Worm (Caenorhabditis elegans) whole organism, late embryonic: ENCODE data around the gene cap-1.

Experiments used
- C08G9.2 ChIP-seq: sonication (generic microtip); optimal IDR thresholded peaks from 2 replicates; lab custom pipeline; 2016; ENCODE audit warnings: mild to moderate bottlenecking, missing genetic modification characterization, moderate library complexity, missing compliant biosample characterization
- C38D4.7 ChIP-seq: fragments of 200-800 bp; sonication (Bioruptor generic); optimal IDR thresholded peaks from 2 replicates; lab custom pipeline; 2018; ENCODE audit warnings: mild to moderate bottlenecking, missing genetic modification characterization, moderate library complexity, missing compliant biosample characterization
- F13H6.1 ChIP-seq: sonication (generic microtip); optimal IDR thresholded peaks from 2 replicates; lab custom pipeline; 2016; ENCODE audit warnings: missing genetic modification characterization, missing compliant biosample characterization
- K02D7.2 ChIP-seq: sonication (generic microtip); optimal IDR thresholded peaks from 2 replicates; lab custom pipeline; 2017; ENCODE audit warnings: mild to moderate bottlenecking, missing genetic modification characterization, missing compliant biosample characterization
- K09A11.1 ChIP-seq: sonication (generic microtip); optimal IDR thresholded peaks from 2 replicates; lab custom pipeline; 2017; ENCODE audit warnings: antibody characterized with exemption, mild to moderate bottlenecking, missing genetic modification characterization, missing compliant biosample characterization; ENCODE audit not compliant: insufficient read depth
- T23F11.4 ChIP-seq: fragments of 200-800 bp; sonication (Bioruptor generic); optimal IDR thresholded peaks from 2 replicates; lab custom pipeline; 2018; ENCODE audit warnings: mild to moderate bottlenecking, missing genetic modification characterization, missing compliant biosample characterization
- Y22D7AL.16 ChIP-seq: sonication (generic microtip); optimal IDR thresholded peaks from 2 replicates; lab custom pipeline; 2016; ENCODE audit warnings: missing genetic modification characterization, missing compliant biosample characterization
- ama-1 ChIP-seq: fragments of 150-350 bp; optimal IDR thresholded peaks from 2 replicates; lab custom pipeline; 2014
- ceh-14 ChIP-seq: sonication (generic microtip); optimal IDR thresholded peaks from 2 replicates; lab custom pipeline; 2016; ENCODE audit warnings: missing genotype, missing genetic modification characterization, missing compliant biosample characterization
- ceh-18 ChIP-seq: sonication (generic microtip); optimal IDR thresholded peaks from 2 replicates; lab custom pipeline; 2016; ENCODE audit warnings: missing genetic modification characterization, missing compliant biosample characterization
- ceh-22 ChIP-seq: sonication (generic microtip); optimal IDR thresholded peaks from 2 replicates; lab custom pipeline; 2017; ENCODE audit warnings: missing biosample characterization, missing genetic modification characterization
- ceh-24 ChIP-seq: sonication (generic microtip); optimal IDR thresholded peaks from 2 replicates; lab custom pipeline; 2016; ENCODE audit warnings: mild to moderate bottlenecking, missing genetic modification characterization, missing compliant biosample characterization
- ceh-30 ChIP-seq: fragments of 150-350 bp; optimal IDR thresholded peaks from 2 replicates; lab custom pipeline; 2014; ENCODE audit warnings: missing biosample characterization, missing genetic modification characterization
- ceh-31 ChIP-seq: sonication (generic microtip); optimal IDR thresholded peaks from 2 replicates; lab custom pipeline; 2016; ENCODE audit warnings: missing genetic modification characterization, missing compliant biosample characterization
- ceh-34 ChIP-seq: sonication (generic microtip); optimal IDR thresholded peaks from 2 replicates; lab custom pipeline; 2016; ENCODE audit warnings: mild to moderate bottlenecking, missing genetic modification characterization, missing compliant biosample characterization
- ceh-45 ChIP-seq: fragments of 200-800 bp; sonication (Bioruptor generic); IDR thresholded peaks from 2 replicates; pipeline ENCODE4 v1.3.6; 2022; ENCODE audit warnings: missing genetic modification reagents, missing genetic modification characterization, missing compliant biosample characterization
- ceh-48 ChIP-seq: sonication (generic microtip); optimal IDR thresholded peaks from 2 replicates; lab custom pipeline; 2016; ENCODE audit warnings: missing genetic modification characterization, inconsistent platforms, missing compliant biosample characterization
- ceh-6 ChIP-seq: fragments of 200-800 bp; sonication (Bioruptor generic); optimal IDR thresholded peaks from 2 replicates; lab custom pipeline; 2018; ENCODE audit warnings: mild to moderate bottlenecking, missing genetic modification characterization, missing compliant biosample characterization
- che-1 ChIP-seq: sonication (generic microtip); optimal IDR thresholded peaks from 2 replicates; lab custom pipeline; 2016; ENCODE audit warnings: mild to moderate bottlenecking, missing genetic modification characterization, missing compliant biosample characterization
- dmd-4 ChIP-seq: sonication (generic microtip); optimal IDR thresholded peaks from 2 replicates; lab custom pipeline; 2016; ENCODE audit warnings: borderline replicate concordance, missing genetic modification characterization, missing compliant biosample characterization
- dve-1 ChIP-seq: sonication (generic microtip); optimal IDR thresholded peaks from 2 replicates; lab custom pipeline; 2017; ENCODE audit warnings: antibody characterized with exemption, mild to moderate bottlenecking, missing genetic modification characterization, missing compliant biosample characterization
- elt-4 ChIP-seq: sonication (generic microtip); optimal IDR thresholded peaks from 2 replicates; lab custom pipeline; 2016; ENCODE audit warnings: missing genetic modification characterization, missing compliant biosample characterization
- ets-4 ChIP-seq: sonication (generic microtip); optimal IDR thresholded peaks from 2 replicates; lab custom pipeline; 2016; ENCODE audit warnings: missing genetic modification characterization, missing compliant biosample characterization
- fkh-6 ChIP-seq: sonication (generic microtip); optimal IDR thresholded peaks from 2 replicates; lab custom pipeline; 2016; ENCODE audit warnings: missing genetic modification characterization, missing compliant biosample characterization
- hlh-13 ChIP-seq: fragments of 200-800 bp; sonication (Bioruptor generic); optimal IDR thresholded peaks from 2 replicates; lab custom pipeline; 2018; ENCODE audit warnings: mild to moderate bottlenecking, missing genetic modification characterization, missing compliant biosample characterization
- hlh-30 ChIP-seq: sonication (generic microtip); optimal IDR thresholded peaks from 2 replicates; lab custom pipeline; 2017; ENCODE audit warnings: antibody characterized with exemption, missing genetic modification characterization, missing compliant biosample characterization; ENCODE audit not compliant: insufficient read depth
- hlh-8 ChIP-seq: sonication (generic microtip); optimal IDR thresholded peaks from 2 replicates; lab custom pipeline; 2016; ENCODE audit warnings: missing genotype, missing genetic modification characterization, missing compliant biosample characterization
- lim-6 ChIP-seq: sonication (generic microtip); optimal IDR thresholded peaks from 2 replicates; lab custom pipeline; 2016; ENCODE audit warnings: missing genetic modification characterization, missing compliant biosample characterization
- lin-11 ChIP-seq: fragments of 200-800 bp; sonication (Bioruptor generic); optimal IDR thresholded peaks from 2 replicates; lab custom pipeline; 2018; ENCODE audit warnings: mild to moderate bottlenecking, missing genetic modification characterization, missing compliant biosample characterization
- madf-2 ChIP-seq: sonication (generic microtip); optimal IDR thresholded peaks from 2 replicates; lab custom pipeline; 2017; ENCODE audit warnings: missing genetic modification characterization, missing compliant biosample characterization
- mec-3 ChIP-seq: sonication (generic microtip); optimal IDR thresholded peaks from 2 replicates; lab custom pipeline; 2016; ENCODE audit warnings: borderline replicate concordance, missing genetic modification characterization, missing compliant biosample characterization
- nfya-1 ChIP-seq: sonication (generic microtip); optimal IDR thresholded peaks from 2 replicates; lab custom pipeline; 2017; ENCODE audit warnings: missing genetic modification characterization, mild to moderate bottlenecking, missing compliant biosample characterization, antibody characterized with exemption, moderate library complexity
- nhr-11 ChIP-seq: fragments of 150-350 bp; optimal IDR thresholded peaks from 2 replicates; lab custom pipeline; 2014; ENCODE audit warnings: missing biosample characterization, missing genetic modification characterization
- nhr-232 ChIP-seq: sonication (generic microtip); optimal IDR thresholded peaks from 2 replicates; lab custom pipeline; 2016; ENCODE audit warnings: missing genetic modification characterization, missing compliant biosample characterization
- npax-4 ChIP-seq: sonication (generic microtip); optimal IDR thresholded peaks from 2 replicates; lab custom pipeline; 2016; ENCODE audit warnings: missing genetic modification characterization, missing compliant biosample characterization
- odd-2 ChIP-seq: sonication (generic microtip); optimal IDR thresholded peaks from 2 replicates; lab custom pipeline; 2017; ENCODE audit warnings: antibody characterized with exemption, mild to moderate bottlenecking, missing genetic modification characterization, missing compliant biosample characterization
- pag-3 ChIP-seq: sonication (generic microtip); optimal IDR thresholded peaks from 2 replicates; lab custom pipeline; 2016; ENCODE audit warnings: missing compliant biosample characterization, missing genetic modification characterization, borderline replicate concordance
- pat-9 ChIP-seq: fragments of 200-800 bp; sonication (Bioruptor generic); optimal IDR thresholded peaks from 2 replicates; lab custom pipeline; 2018; ENCODE audit warnings: mild to moderate bottlenecking, missing genetic modification characterization, moderate library complexity, missing compliant biosample characterization
- pha-2 ChIP-seq: sonication (generic microtip); optimal IDR thresholded peaks from 2 replicates; lab custom pipeline; 2017; ENCODE audit warnings: mild to moderate bottlenecking, missing genetic modification characterization, missing compliant biosample characterization
- pha-4 ChIP-seq: fragments of 150-350 bp; optimal IDR thresholded peaks from 2 replicates; lab custom pipeline; 2018; ENCODE audit warnings: missing biosample characterization, missing genetic modification reagents, missing genetic modification characterization
- pqm-1 ChIP-seq: sonication (generic microtip); optimal IDR thresholded peaks from 2 replicates; lab custom pipeline; 2016; ENCODE audit warnings: missing genetic modification characterization, missing compliant biosample characterization
- pros-1 ChIP-seq: fragments of 150-350 bp; optimal IDR thresholded peaks from 2 replicates; lab custom pipeline; 2014; ENCODE audit warnings: missing biosample characterization, missing genetic modification reagents, missing genetic modification characterization
- ref-2 ChIP-seq: sonication (generic microtip); optimal IDR thresholded peaks from 2 replicates; lab custom pipeline; 2016; ENCODE audit warnings: missing genetic modification characterization, missing compliant biosample characterization
- rnt-1 ChIP-seq: sonication (generic microtip); optimal IDR thresholded peaks from 2 replicates; lab custom pipeline; 2016; ENCODE audit warnings: missing genetic modification characterization, missing compliant biosample characterization
- sox-2 ChIP-seq: fragments of 200-800 bp; sonication (Bioruptor generic); IDR thresholded peaks from 2 replicates; pipeline ENCODE4 v1.3.6; 2022; ENCODE audit warnings: missing genetic modification reagents, missing genetic modification characterization, missing compliant biosample characterization
- syd-9 ChIP-seq: sonication (generic microtip); optimal IDR thresholded peaks from 2 replicates; lab custom pipeline; 2016; ENCODE audit warnings: mild to moderate bottlenecking, missing genetic modification characterization, moderate library complexity, missing compliant biosample characterization
- ttx-3 ChIP-seq: sonication (generic microtip); optimal IDR thresholded peaks from 2 replicates; lab custom pipeline; 2016; ENCODE audit warnings: missing genetic modification reagents, missing genetic modification characterization, missing compliant biosample characterization
- unc-3 ChIP-seq, 2 experiments: fragments of 200-800 bp in 1 of 2; sonication (Bioruptor generic) in 1 of 2; sonication (generic microtip) in 1 of 2; conservative IDR thresholded peaks in 1 of 2; optimal IDR thresholded peaks in 1 of 2; 2 replicates each; pipeline versions ENCODE4 v1.3.6 to Lab custom; 2016 to 2022; ENCODE audit warnings: missing compliant biosample characterization in 2 of 2, missing genetic modification characterization in 2 of 2, missing genetic modification reagents in 1 of 2
- unc-42 ChIP-seq: sonication (generic microtip); optimal IDR thresholded peaks from 2 replicates; lab custom pipeline; 2016; ENCODE audit warnings: missing genotype, missing genetic modification characterization, missing compliant biosample characterization
- unc-55 ChIP-seq: sonication (generic microtip); optimal IDR thresholded peaks from 2 replicates; lab custom pipeline; 2017; ENCODE audit warnings: missing biosample characterization, missing genetic modification reagents, missing genetic modification characterization
- unc-86 ChIP-seq: sonication (generic microtip); optimal IDR thresholded peaks from 2 replicates; lab custom pipeline; 2016; ENCODE audit warnings: missing genetic modification characterization, missing compliant biosample characterization
- zip-5 ChIP-seq: sonication (generic microtip); optimal IDR thresholded peaks from 2 replicates; lab custom pipeline; 2016; ENCODE audit warnings: missing genetic modification characterization, missing compliant biosample characterization
- ztf-16 ChIP-seq: sonication (generic microtip); optimal IDR thresholded peaks from 2 replicates; lab custom pipeline; 2017; ENCODE audit warnings: missing genetic modification characterization, missing compliant biosample characterization

cap-1 gene

DNA sequence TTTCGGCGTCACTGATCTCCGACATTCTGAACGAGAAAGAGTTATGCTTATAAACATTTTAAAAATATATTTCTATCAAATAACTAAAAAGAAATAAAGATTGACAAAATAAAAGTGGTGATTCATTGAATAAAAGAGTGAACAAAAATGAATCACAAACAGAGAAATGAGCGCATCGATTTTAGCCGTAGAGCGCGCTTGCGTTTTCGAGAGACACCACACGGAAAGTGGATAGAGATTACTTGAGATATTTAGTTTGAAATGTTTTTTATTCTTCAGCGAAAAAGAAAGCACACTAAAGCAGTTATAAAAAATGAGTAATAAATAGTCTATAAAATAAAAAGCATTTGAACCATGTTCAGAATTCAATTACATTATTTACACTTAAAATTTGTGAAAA, at the start of gene cap-1:
Gene cap-1 (minus strand): TSS at position 26 of the 400 bp plus-strand sequence.
- TF ChIP-seq unc-55 (no peak), sox-2 (no peak), ref-2 (tag; lab: Kevin White, UChicago) (no peak), nhr-232 (tag; lab: Kevin White, UChicago) (no peak), ceh-24 (tag; lab: Kevin White, UChicago) (no peak), pros-1 (tag; lab: Kevin White, UChicago) (no peak), unc-86 (tag; lab: Kevin White, UChicago) (peak; percentile 3), hlh-30 (tag; lab: Kevin White, UChicago) (no peak), zip-5 (peak; percentile 32), ceh-45 (no peak), rnt-1 (peak; percentile 47), npax-4 (tag; lab: Kevin White, UChicago) (no peak), madf-2 (tag; lab: Kevin White, UChicago) (no peak), unc-42 (tag; lab: Kevin White, UChicago) (peak; percentile 37), lin-11 (tag; lab: Kevin White, UChicago) (no peak), T23F11.4 (GFP tag; lab: Kevin White, UChicago) (no peak), ceh-31 (peak; percentile 90), nfya-1 (peak; percentile 5), F13H6.1 (no peak), pag-3 (tag; lab: Kevin White, UChicago) (no peak), lim-6 (tag; lab: Kevin White, UChicago) (no peak), ets-4 (tag; lab: Kevin White, UChicago) (peak; percentile 54), ceh-22 (tag; lab: Kevin White, UChicago) (no peak), odd-2 (no peak), pqm-1 (tag; lab: Kevin White, UChicago) (peak; percentile 2), ceh-34 (tag; lab: Kevin White, UChicago) (peak; percentile 61), hlh-13 (no peak), mec-3 (tag; lab: Kevin White, UChicago) (no peak), pat-9 (tag; lab: Kevin White, UChicago) (no peak), elt-4 (tag; lab: Kevin White, UChicago) (no peak), ceh-14 (peak; percentile 62), ceh-18 (tag; lab: Kevin White, UChicago) (peak; percentile 21), ama-1 (lab: Kevin White, UChicago) (no peak), ceh-6 (GFP tag; lab: Kevin White, UChicago) (no peak), syd-9 (tag; lab: Kevin White, UChicago) (no peak), C08G9.2 (tag; lab: Kevin White, UChicago) (peak; percentile 40), C38D4.7 (GFP tag; lab: Kevin White, UChicago) (no peak), dmd-4 (no peak), Y22D7AL.16 (tag; lab: Kevin White, UChicago) (no peak), nhr-11 (tag; lab: Kevin White, UChicago) (no peak), ceh-30 (tag; lab: Kevin White, UChicago) (no peak), unc-3 (GFP tag; conservative IDR thresholded peaks at IDR 0.05; lab: Robert Waterston, UW) (no peak), unc-3 (tag; optimal IDR thresholded peaks at IDR 0.05; lab: Kevin White, UChicago) (peak; percentile 37), fkh-6 (no peak), pha-2 (no peak), pha-4 (no peak), che-1 (no peak), ceh-48 (tag; lab: Kevin White, UChicago) (peak; percentile 95), K09A11.1 (tag; lab: Kevin White, UChicago) (no peak), ztf-16 (tag; lab: Kevin White, UChicago) (no peak), K02D7.2 (tag; lab: Kevin White, UChicago) (no peak), ttx-3 (tag; lab: Kevin White, UChicago) (no peak), dve-1 (tag; lab: Kevin White, UChicago) (no peak), hlh-8 (tag; lab: Kevin White, UChicago) (peak; percentile 39)
